Worm (Caenorhabditis elegans): ENCODE measurements around the gene far-4.

DNA sequence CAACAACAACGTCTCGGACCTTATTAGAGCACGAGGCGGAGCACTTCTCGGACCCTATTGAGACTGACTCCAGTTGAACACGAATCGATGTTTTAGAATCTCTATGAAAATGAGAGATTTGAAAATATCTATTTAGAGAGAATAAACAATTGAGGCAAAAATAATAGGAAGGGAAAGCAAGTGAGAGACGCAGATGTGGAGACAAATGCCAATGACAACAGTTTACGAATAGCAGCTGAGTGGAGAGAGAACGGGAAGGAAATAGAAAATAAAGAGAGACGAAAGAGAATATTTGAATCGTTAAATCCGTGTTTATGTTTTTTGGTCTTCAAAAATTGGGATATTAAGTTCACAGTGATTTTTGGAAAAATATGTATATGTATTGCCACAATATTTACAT, 10.4 kb upstream of the far-4 start:
- TF ChIP-seq elt-1 (tag; optimal IDR thresholded peaks at IDR 0.05; ENCODE audit: borderline replicate concordance, insufficient read depth) (no peak), mls-2 (tag; optimal IDR thresholded peaks at IDR 0.05) (no peak), blmp-1 (tag; optimal IDR thresholded peaks at IDR 0.05) (no peak), elt-3 (tag; optimal IDR thresholded peaks at IDR 0.05) (no peak), unc-39 (tag; optimal IDR thresholded peaks at IDR 0.05) (no peak), nhr-76 (tag; optimal IDR thresholded peaks at IDR 0.05) (no peak), mep-1 (tag; optimal IDR thresholded peaks at IDR 0.05) (no peak)
